Worm (Caenorhabditis elegans) whole organism, late embryonic: Measurements from ENCODE around the gene C18A3.11.

ENCODE experiments used
- C38D4.7 ChIP-seq: fragments of 200-800 bp; sonication (Bioruptor generic); optimal IDR thresholded peaks from 2 replicates; lab custom pipeline; 2018; ENCODE audit warnings: mild to moderate bottlenecking, missing genetic modification characterization, moderate library complexity, missing compliant biosample characterization
- K02D7.2 ChIP-seq: sonication (generic microtip); optimal IDR thresholded peaks from 2 replicates; lab custom pipeline; 2017; ENCODE audit warnings: mild to moderate bottlenecking, missing genetic modification characterization, missing compliant biosample characterization
- K09A11.1 ChIP-seq: sonication (generic microtip); optimal IDR thresholded peaks from 2 replicates; lab custom pipeline; 2017; ENCODE audit warnings: antibody characterized with exemption, mild to moderate bottlenecking, missing genetic modification characterization, missing compliant biosample characterization; ENCODE audit not compliant: insufficient read depth
- Y22D7AL.16 ChIP-seq: sonication (generic microtip); optimal IDR thresholded peaks from 2 replicates; lab custom pipeline; 2016; ENCODE audit warnings: missing genetic modification characterization, missing compliant biosample characterization
- ama-1 ChIP-seq: fragments of 150-350 bp; optimal IDR thresholded peaks from 2 replicates; lab custom pipeline; 2014
- ceh-14 ChIP-seq: sonication (generic microtip); optimal IDR thresholded peaks from 2 replicates; lab custom pipeline; 2016; ENCODE audit warnings: missing genotype, missing genetic modification characterization, missing compliant biosample characterization
- ceh-18 ChIP-seq: sonication (generic microtip); optimal IDR thresholded peaks from 2 replicates; lab custom pipeline; 2016; ENCODE audit warnings: missing genetic modification characterization, missing compliant biosample characterization
- ceh-19 ChIP-seq: fragments of 200-800 bp; sonication (Bioruptor generic); optimal IDR thresholded peaks from 2 replicates; lab custom pipeline; 2018; ENCODE audit warnings: mild to moderate bottlenecking, missing genetic modification characterization, missing compliant biosample characterization
- ceh-2 ChIP-seq: sonication (generic microtip); optimal IDR thresholded peaks from 2 replicates; lab custom pipeline; 2016; ENCODE audit warnings: missing genotype, missing genetic modification characterization, missing compliant biosample characterization
- ceh-24 ChIP-seq: sonication (generic microtip); optimal IDR thresholded peaks from 2 replicates; lab custom pipeline; 2016; ENCODE audit warnings: mild to moderate bottlenecking, missing genetic modification characterization, missing compliant biosample characterization
- ceh-34 ChIP-seq: sonication (generic microtip); optimal IDR thresholded peaks from 2 replicates; lab custom pipeline; 2016; ENCODE audit warnings: mild to moderate bottlenecking, missing genetic modification characterization, missing compliant biosample characterization
- ceh-45 ChIP-seq: fragments of 200-800 bp; sonication (Bioruptor generic); IDR thresholded peaks from 2 replicates; pipeline ENCODE4 v1.3.6; 2022; ENCODE audit warnings: missing genetic modification reagents, missing genetic modification characterization, missing compliant biosample characterization
- ceh-6 ChIP-seq: fragments of 200-800 bp; sonication (Bioruptor generic); optimal IDR thresholded peaks from 2 replicates; lab custom pipeline; 2018; ENCODE audit warnings: mild to moderate bottlenecking, missing genetic modification characterization, missing compliant biosample characterization
- ceh-9 ChIP-seq: sonication (generic microtip); optimal IDR thresholded peaks from 2 replicates; lab custom pipeline; 2016; ENCODE audit warnings: mild to moderate bottlenecking, missing genetic modification characterization, inconsistent platforms, missing compliant biosample characterization
- dmd-4 ChIP-seq: sonication (generic microtip); optimal IDR thresholded peaks from 2 replicates; lab custom pipeline; 2016; ENCODE audit warnings: borderline replicate concordance, missing genetic modification characterization, missing compliant biosample characterization
- dve-1 ChIP-seq: sonication (generic microtip); optimal IDR thresholded peaks from 2 replicates; lab custom pipeline; 2017; ENCODE audit warnings: antibody characterized with exemption, mild to moderate bottlenecking, missing genetic modification characterization, missing compliant biosample characterization
- elt-4 ChIP-seq: sonication (generic microtip); optimal IDR thresholded peaks from 2 replicates; lab custom pipeline; 2016; ENCODE audit warnings: missing genetic modification characterization, missing compliant biosample characterization
- eyg-1 ChIP-seq: sonication (generic microtip); optimal IDR thresholded peaks from 2 replicates; lab custom pipeline; 2016; ENCODE audit warnings: missing genotype, missing genetic modification characterization, missing compliant biosample characterization
- fkh-10 ChIP-seq: fragments of 150-350 bp; optimal IDR thresholded peaks from 2 replicates; lab custom pipeline; 2014; ENCODE audit warnings: missing biosample characterization, missing genetic modification reagents, missing genetic modification characterization
- hlh-13 ChIP-seq: fragments of 200-800 bp; sonication (Bioruptor generic); optimal IDR thresholded peaks from 2 replicates; lab custom pipeline; 2018; ENCODE audit warnings: mild to moderate bottlenecking, missing genetic modification characterization, missing compliant biosample characterization
- hlh-15 ChIP-seq: sonication (generic microtip); optimal IDR thresholded peaks from 2 replicates; lab custom pipeline; 2016; ENCODE audit warnings: missing genetic modification characterization, missing compliant biosample characterization
- hlh-30 ChIP-seq: sonication (generic microtip); optimal IDR thresholded peaks from 2 replicates; lab custom pipeline; 2017; ENCODE audit warnings: antibody characterized with exemption, missing genetic modification characterization, missing compliant biosample characterization; ENCODE audit not compliant: insufficient read depth
- hlh-6 ChIP-seq: sonication (generic microtip); optimal IDR thresholded peaks from 2 replicates; lab custom pipeline; 2016; ENCODE audit warnings: missing genotype, missing genetic modification characterization, missing compliant biosample characterization
- hlh-8 ChIP-seq: sonication (generic microtip); optimal IDR thresholded peaks from 2 replicates; lab custom pipeline; 2016; ENCODE audit warnings: missing genotype, missing genetic modification characterization, missing compliant biosample characterization
- lim-6 ChIP-seq: sonication (generic microtip); optimal IDR thresholded peaks from 2 replicates; lab custom pipeline; 2016; ENCODE audit warnings: missing genetic modification characterization, missing compliant biosample characterization
- lin-11 ChIP-seq: fragments of 200-800 bp; sonication (Bioruptor generic); optimal IDR thresholded peaks from 2 replicates; lab custom pipeline; 2018; ENCODE audit warnings: mild to moderate bottlenecking, missing genetic modification characterization, missing compliant biosample characterization
- nfya-1 ChIP-seq: sonication (generic microtip); optimal IDR thresholded peaks from 2 replicates; lab custom pipeline; 2017; ENCODE audit warnings: missing genetic modification characterization, mild to moderate bottlenecking, missing compliant biosample characterization, antibody characterized with exemption, moderate library complexity
- nhr-11 ChIP-seq: fragments of 150-350 bp; optimal IDR thresholded peaks from 2 replicates; lab custom pipeline; 2014; ENCODE audit warnings: missing biosample characterization, missing genetic modification characterization
- odd-2 ChIP-seq: sonication (generic microtip); optimal IDR thresholded peaks from 2 replicates; lab custom pipeline; 2017; ENCODE audit warnings: antibody characterized with exemption, mild to moderate bottlenecking, missing genetic modification characterization, missing compliant biosample characterization
- pag-3 ChIP-seq: sonication (generic microtip); optimal IDR thresholded peaks from 2 replicates; lab custom pipeline; 2016; ENCODE audit warnings: missing compliant biosample characterization, missing genetic modification characterization, borderline replicate concordance
- pat-9 ChIP-seq: fragments of 200-800 bp; sonication (Bioruptor generic); optimal IDR thresholded peaks from 2 replicates; lab custom pipeline; 2018; ENCODE audit warnings: mild to moderate bottlenecking, missing genetic modification characterization, moderate library complexity, missing compliant biosample characterization
- pha-2 ChIP-seq: sonication (generic microtip); optimal IDR thresholded peaks from 2 replicates; lab custom pipeline; 2017; ENCODE audit warnings: mild to moderate bottlenecking, missing genetic modification characterization, missing compliant biosample characterization
- pqm-1 ChIP-seq: sonication (generic microtip); optimal IDR thresholded peaks from 2 replicates; lab custom pipeline; 2016; ENCODE audit warnings: missing genetic modification characterization, missing compliant biosample characterization
- pros-1 ChIP-seq: fragments of 150-350 bp; optimal IDR thresholded peaks from 2 replicates; lab custom pipeline; 2014; ENCODE audit warnings: missing biosample characterization, missing genetic modification reagents, missing genetic modification characterization
- ref-2 ChIP-seq: sonication (generic microtip); optimal IDR thresholded peaks from 2 replicates; lab custom pipeline; 2016; ENCODE audit warnings: missing genetic modification characterization, missing compliant biosample characterization
- sdc-2 ChIP-seq: sonication (generic microtip); optimal IDR thresholded peaks from 2 replicates; lab custom pipeline; 2016; ENCODE audit warnings: missing genotype, missing genetic modification characterization, missing compliant biosample characterization
- sox-4 ChIP-seq: sonication (generic microtip); optimal IDR thresholded peaks from 2 replicates; lab custom pipeline; 2017; ENCODE audit warnings: mild to moderate bottlenecking, missing genetic modification characterization, inconsistent platforms, missing compliant biosample characterization
- syd-9 ChIP-seq: sonication (generic microtip); optimal IDR thresholded peaks from 2 replicates; lab custom pipeline; 2016; ENCODE audit warnings: mild to moderate bottlenecking, missing genetic modification characterization, moderate library complexity, missing compliant biosample characterization
- tbx-7 ChIP-seq: sonication (generic microtip); optimal IDR thresholded peaks from 2 replicates; lab custom pipeline; 2016; ENCODE audit warnings: missing genotype, missing genetic modification characterization, missing compliant biosample characterization
- unc-42 ChIP-seq: sonication (generic microtip); optimal IDR thresholded peaks from 2 replicates; lab custom pipeline; 2016; ENCODE audit warnings: missing genotype, missing genetic modification characterization, missing compliant biosample characterization
- ztf-16 ChIP-seq: sonication (generic microtip); optimal IDR thresholded peaks from 2 replicates; lab custom pipeline; 2017; ENCODE audit warnings: missing genetic modification characterization, missing compliant biosample characterization

C18A3.11 gene

DNA sequence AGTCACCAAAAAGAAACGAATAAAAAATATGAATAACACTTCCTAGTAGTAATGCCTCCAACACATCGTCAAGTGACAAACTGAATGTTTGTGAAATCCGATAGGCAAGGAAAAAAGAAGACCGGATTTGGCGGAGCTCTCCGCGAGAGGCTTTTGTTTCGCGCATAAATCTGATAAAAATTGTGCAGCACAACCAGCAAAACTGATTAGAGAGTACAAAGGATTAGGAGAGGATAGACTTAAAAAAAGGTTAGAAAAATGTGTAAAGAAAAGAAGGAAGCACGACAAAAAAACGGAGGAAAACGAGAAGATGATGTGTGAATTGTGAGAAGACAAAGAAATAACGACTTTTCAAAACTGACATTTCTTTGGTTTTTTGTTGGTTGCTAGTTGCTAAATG, 3.1 kb upstream of the C18A3.11 start, which contains the start of gene rab-3:
Gene rab-3, minus strand, starts transcription at position 147 of the 400 bp plus-strand sequence.
- TF ChIP-seq unc-42 (tag; lab: Kevin White, UChicago) = peak; percentile 78
- no peak for TF ChIP-seq sox-4 (tag; lab: Kevin White, UChicago)

DNA sequence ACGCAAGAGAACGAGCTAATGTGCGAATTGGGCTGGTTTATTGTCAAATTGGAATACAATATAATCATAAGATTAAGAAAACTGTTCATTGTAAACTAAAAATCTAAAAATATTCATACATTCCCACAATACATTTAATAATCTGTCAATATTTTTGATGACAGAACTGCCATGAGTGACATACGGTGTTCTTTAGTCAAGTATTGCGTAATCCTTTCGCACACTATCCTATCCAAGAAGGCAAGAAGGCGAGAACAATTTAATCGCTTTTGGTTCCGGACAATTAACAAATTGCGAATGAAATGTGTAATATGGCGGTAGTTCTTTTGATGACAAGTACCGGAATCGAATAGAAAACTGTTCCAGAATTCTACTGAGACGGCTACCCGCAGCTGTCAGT, 4.0 kb downstream of the C18A3.11 start:
- TF ChIP-seq hlh-15 (tag; lab: Kevin White, UChicago) = no peak
- no peak for TF ChIP-seq syd-9
- no peak for TF ChIP-seq ceh-34 (tag; lab: Kevin White, UChicago)
- TF ChIP-seq ceh-2 = no peak
- no peak for TF ChIP-seq pag-3 (tag; lab: Kevin White, UChicago)

DNA sequence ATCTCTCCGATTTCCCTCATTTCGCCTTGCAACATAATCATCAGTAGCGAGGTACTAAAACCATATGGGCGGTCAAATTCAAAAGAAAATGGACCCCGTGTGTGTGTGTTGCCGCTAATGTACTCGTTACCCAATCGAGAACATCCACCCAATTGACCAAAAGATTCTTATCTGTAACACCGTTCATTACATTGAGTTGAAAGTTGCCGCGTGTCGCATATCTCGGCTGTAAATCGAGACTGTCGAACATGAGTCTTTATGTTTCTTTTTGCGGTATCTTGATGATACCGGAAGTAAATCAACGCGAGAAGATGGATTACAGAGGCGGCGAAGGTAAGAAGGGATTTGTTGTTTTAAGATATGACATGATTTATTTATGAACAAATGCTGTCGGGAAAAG, 4.9 kb downstream of the C18A3.11 start:
- TF ChIP-seq hlh-30 (tag; lab: Kevin White, UChicago) (no peak), pqm-1 (tag; lab: Kevin White, UChicago) (no peak), ceh-24 (no peak), ref-2 (no peak), dmd-4 (tag; lab: Kevin White, UChicago) (no peak), syd-9 (no peak), ceh-18 (tag; lab: Kevin White, UChicago) (no peak), hlh-13 (GFP tag; lab: Kevin White, UChicago) (no peak), hlh-15 (tag; lab: Kevin White, UChicago) (no peak)

DNA sequence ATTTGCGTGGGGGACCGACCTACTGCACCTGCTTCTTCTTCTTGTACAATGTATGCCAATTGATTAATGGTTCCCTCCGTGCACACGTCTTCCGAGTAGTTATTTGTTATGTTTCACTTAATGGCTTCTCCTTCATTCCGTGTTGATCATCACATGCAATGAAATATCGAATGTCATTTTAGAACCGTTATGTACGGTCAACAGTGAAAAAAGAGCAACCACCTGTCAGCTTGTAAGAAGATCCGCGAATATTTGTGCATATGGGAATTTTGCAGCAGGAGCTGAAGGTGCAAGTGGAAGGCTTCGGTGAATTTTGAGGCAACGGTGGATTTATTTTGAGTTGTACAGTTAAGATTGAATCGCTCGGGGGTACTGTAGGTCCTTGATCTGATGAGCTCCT, 5.8 kb downstream of the C18A3.11 start:
- TF ChIP-seq fkh-10 = no peak
- TF ChIP-seq sdc-2 (tag; lab: Kevin White, UChicago) = no peak
- no peak for TF ChIP-seq Y22D7AL.16 (tag; lab: Kevin White, UChicago)
- TF ChIP-seq pha-2 (tag; lab: Kevin White, UChicago) = no peak
- no peak for TF ChIP-seq tbx-7 (tag; lab: Kevin White, UChicago)
- TF ChIP-seq dve-1 (tag; lab: Kevin White, UChicago) = no peak
- TF ChIP-seq ref-2 = no peak
- no peak for TF ChIP-seq ceh-45 (GFP tag; lab: Robert Waterston, UW)
- TF ChIP-seq dmd-4 (tag; lab: Kevin White, UChicago) = no peak
- no peak for TF ChIP-seq ceh-2
- TF ChIP-seq ceh-6 (GFP tag; lab: Kevin White, UChicago) = no peak
- TF ChIP-seq ceh-19 (GFP tag; lab: Kevin White, UChicago) = no peak
- TF ChIP-seq ztf-16 (tag; lab: Kevin White, UChicago) = no peak
- TF ChIP-seq pat-9 = no peak
- no peak for TF ChIP-seq eyg-1 (tag; lab: Kevin White, UChicago)
- TF ChIP-seq pqm-1 (tag; lab: Kevin White, UChicago) = no peak
- no peak for TF ChIP-seq ceh-24
- TF ChIP-seq K09A11.1 (tag; lab: Kevin White, UChicago) = no peak
- TF ChIP-seq ceh-9 (tag; lab: Kevin White, UChicago) = no peak

DNA sequence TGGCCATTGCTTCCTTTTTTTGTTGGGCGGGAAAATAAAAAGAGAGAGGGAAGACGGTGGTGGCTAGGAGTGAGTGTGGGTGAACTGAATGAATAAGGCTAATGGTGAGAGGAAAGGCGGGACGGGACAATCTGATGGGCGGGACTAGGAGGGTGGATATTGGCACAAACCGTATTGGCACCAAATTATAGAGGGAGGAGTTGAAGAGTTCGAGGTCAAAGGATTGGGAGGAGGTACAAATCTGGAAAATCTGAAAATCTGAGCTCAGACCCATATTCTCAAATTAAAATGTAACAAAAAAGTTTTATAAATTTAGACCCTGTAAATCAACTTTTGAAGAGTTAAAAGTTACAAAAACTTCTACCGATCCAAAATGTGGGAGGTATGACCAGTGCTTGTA, 8.0 kb downstream of the C18A3.11 start, which contains the start of gene hlh-14:
Gene hlh-14, minus strand, starts transcription at position 101 of the 400 bp plus-strand sequence.
- TF ChIP-seq C38D4.7 (GFP tag; lab: Kevin White, UChicago) (no peak), hlh-8 (no peak), odd-2 (tag; lab: Kevin White, UChicago) (no peak), pros-1 (tag; lab: Kevin White, UChicago) (no peak), nhr-11 (tag; lab: Kevin White, UChicago) (no peak), lin-11 (no peak), sox-4 (tag; lab: Kevin White, UChicago) (no peak), ceh-14 (tag; lab: Kevin White, UChicago) (no peak), lim-6 (tag; lab: Kevin White, UChicago) (no peak), hlh-6 (no peak), K02D7.2 (tag; lab: Kevin White, UChicago) (no peak), ama-1 (lab: Kevin White, UChicago) (no peak), elt-4 (tag; lab: Kevin White, UChicago) (no peak), unc-42 (tag; lab: Kevin White, UChicago) (no peak), pha-2 (tag; lab: Kevin White, UChicago) (no peak), syd-9 (no peak), nfya-1 (no peak), fkh-10 (no peak)
